Fruit fly (Drosophila melanogaster) whole organism, embryonic: ENCODE data around the gene RhoBTB.

Experiments used
- Atf6 ChIP-seq: fragments of 200-800 bp; sonication (Bioruptor generic); IDR thresholded peaks from 2 replicates; pipeline ENCODE4 v1.3.6; 2022; ENCODE audit warnings: missing biosample characterization, missing genetic modification characterization
- Bteb2 ChIP-seq: fragments of 200-800 bp; sonication (Bioruptor generic); optimal IDR thresholded peaks from 2 replicates; lab custom pipeline; 2016; ENCODE audit warnings: missing biosample characterization, missing genetic modification characterization
- CG12942 ChIP-seq: fragments of 200-800 bp; sonication (Bioruptor generic); optimal IDR thresholded peaks from 3 replicates; lab custom pipeline; 2016; ENCODE audit warnings: missing biosample characterization, missing genetic modification characterization
- CG13123 ChIP-seq: fragments of 200-800 bp; sonication (Bioruptor generic); optimal IDR thresholded peaks from 2 replicates; lab custom pipeline; 2016; ENCODE audit warnings: missing biosample characterization, missing genetic modification characterization
- CG14014 ChIP-seq: fragments of 200-800 bp; sonication (Bioruptor generic); IDR thresholded peaks from 2 replicates; pipeline ENCODE4 v1.3.6; 2022; ENCODE audit warnings: missing biosample characterization, missing genetic modification characterization
- CG15479 ChIP-seq: fragments of 200-800 bp; sonication (Bioruptor generic); optimal IDR thresholded peaks from 3 replicates; lab custom pipeline; 2019; ENCODE audit warnings: missing biosample characterization, mild to moderate bottlenecking, missing genetic modification characterization, moderate library complexity
- CG1647 ChIP-seq: fragments of 200-800 bp; sonication (Bioruptor generic); optimal IDR thresholded peaks from 3 replicates; lab custom pipeline; 2016; ENCODE audit warnings: missing biosample characterization, missing genetic modification characterization
- CG16815 ChIP-seq: fragments of 200-800 bp; sonication (Bioruptor generic); optimal IDR thresholded peaks from 3 replicates; lab custom pipeline; 2017; ENCODE audit warnings: missing biosample characterization, mild to moderate bottlenecking, missing genetic modification characterization
- CG2202 ChIP-seq: fragments of 200-800 bp; sonication (Bioruptor generic); optimal IDR thresholded peaks from 2 replicates; lab custom pipeline; 2018; ENCODE audit warnings: missing biosample characterization, mild to moderate bottlenecking, missing genetic modification characterization
- CG2712 ChIP-seq: fragments of 200-800 bp; optimal IDR thresholded peaks from 3 replicates; lab custom pipeline; 2019; ENCODE audit warnings: missing biosample characterization, mild to moderate bottlenecking, missing genetic modification characterization, moderate library complexity
- CG30020 ChIP-seq: fragments of 200-800 bp; optimal IDR thresholded peaks from 2 replicates; lab custom pipeline; 2019; ENCODE audit warnings: missing biosample characterization, mild to moderate bottlenecking, missing genetic modification characterization, moderate library complexity
- CG31224 ChIP-seq: fragments of 200-800 bp; sonication (Bioruptor generic); IDR thresholded peaks from 2 replicates; pipeline ENCODE4 v1.3.6; 2022; ENCODE audit warnings: missing biosample characterization, missing genetic modification characterization
- CG3163 ChIP-seq: fragments of 200-800 bp; sonication (Bioruptor generic); optimal IDR thresholded peaks from 3 replicates; lab custom pipeline; 2016; ENCODE audit warnings: missing biosample characterization, missing genetic modification characterization
- CG33213 ChIP-seq: fragments of 200-800 bp; sonication (Bioruptor generic); optimal IDR thresholded peaks from 3 replicates; lab custom pipeline; 2016; ENCODE audit warnings: missing biosample characterization, missing genetic modification characterization
- CG3407 ChIP-seq: fragments of 200-800 bp; sonication (Bioruptor generic); optimal IDR thresholded peaks from 2 replicates; lab custom pipeline; 2018; ENCODE audit warnings: missing biosample characterization, mild to moderate bottlenecking, missing genetic modification characterization
- CG4617 ChIP-seq: fragments of 200-800 bp; sonication (Bioruptor generic); optimal IDR thresholded peaks from 3 replicates; lab custom pipeline; 2016; ENCODE audit warnings: missing biosample characterization, missing genetic modification characterization, borderline replicate concordance
- CG4730 ChIP-seq: fragments of 200-800 bp; sonication (Bioruptor generic); IDR thresholded peaks from 2 replicates; pipeline ENCODE4 v1.3.6; 2022; ENCODE audit warnings: missing biosample characterization, missing genetic modification characterization
- CG5245 ChIP-seq: fragments of 200-800 bp; sonication (Bioruptor generic); optimal IDR thresholded peaks from 3 replicates; lab custom pipeline; 2016; ENCODE audit warnings: missing biosample characterization, missing genetic modification characterization
- CG8089 ChIP-seq: fragments of 200-800 bp; sonication (Bioruptor generic); optimal IDR thresholded peaks from 3 replicates; lab custom pipeline; 2016; ENCODE audit warnings: missing biosample characterization, missing genetic modification characterization
- CG8290 ChIP-seq, 3 experiments: fragments of 200-800 bp; sonication (Bioruptor generic); optimal IDR thresholded peaks; 2 replicates each; lab custom pipeline; 2016 to 2019; ENCODE audit warnings: missing biosample characterization in 3 of 3, missing genetic modification characterization in 3 of 3, mild to moderate bottlenecking in 2 of 3, moderate library complexity in 1 of 3
- CG8765 ChIP-seq: fragments of 200-800 bp; sonication (Bioruptor generic); IDR thresholded peaks from 2 replicates; pipeline ENCODE4 v1.3.6; 2022; ENCODE audit warnings: missing biosample characterization, missing genetic modification characterization
- CG9797 ChIP-seq: fragments of 200-800 bp; sonication (Bioruptor generic); optimal IDR thresholded peaks from 3 replicates; lab custom pipeline; 2018; ENCODE audit warnings: missing biosample characterization, mild to moderate bottlenecking, missing genetic modification characterization
- E2f1 ChIP-seq: fragments of 200-800 bp; sonication (Bioruptor generic); IDR thresholded peaks from 2 replicates; pipeline ENCODE4 v1.3.6; 2022; ENCODE audit warnings: missing biosample characterization, missing genetic modification characterization
- Fer3 ChIP-seq: fragments of 200-800 bp; sonication (Bioruptor generic); optimal IDR thresholded peaks from 2 replicates; lab custom pipeline; 2018; ENCODE audit warnings: missing biosample characterization, mild to moderate bottlenecking, missing genetic modification characterization, moderate library complexity
- Gsc ChIP-seq: fragments of 200-800 bp; sonication (Bioruptor generic); IDR thresholded peaks from 2 replicates; pipeline ENCODE4 v1.3.6; 2022; ENCODE audit warnings: missing biosample characterization, missing genetic modification characterization
- Hmr ChIP-seq: fragments of 200-800 bp; sonication (Bioruptor generic); optimal IDR thresholded peaks from 3 replicates; lab custom pipeline; 2017; ENCODE audit warnings: mild to moderate bottlenecking, missing biosample characterization, missing genetic modification reagents, missing genetic modification characterization
- Jarid2 ChIP-seq: fragments of 200-800 bp; sonication (Bioruptor generic); optimal IDR thresholded peaks from 3 replicates; lab custom pipeline; 2017; ENCODE audit warnings: mild to moderate bottlenecking, missing biosample characterization, missing genetic modification reagents, missing genetic modification characterization
- Scr ChIP-seq: fragments of 200-800 bp; sonication (Bioruptor generic); IDR thresholded peaks from 2 replicates; pipeline ENCODE4 v1.3.6; 2022; ENCODE audit warnings: missing biosample characterization, missing genetic modification characterization; ENCODE audit not compliant: partially characterized antibody
- ab ChIP-seq: fragments of 200-800 bp; sonication (Bioruptor generic); optimal IDR thresholded peaks from 2 replicates; lab custom pipeline; 2016; ENCODE audit warnings: missing biosample characterization, missing genetic modification characterization
- ase ChIP-seq: fragments of 200-800 bp; sonication (Bioruptor generic); IDR thresholded peaks from 3 replicates; pipeline ENCODE4 v1.3.6; 2022; ENCODE audit warnings: missing biosample characterization, missing genetic modification characterization
- bbx ChIP-seq: fragments of 200-800 bp; sonication (Bioruptor generic); IDR thresholded peaks from 2 replicates; pipeline ENCODE4 v1.3.6; 2022; ENCODE audit warnings: missing biosample characterization, missing genetic modification characterization; ENCODE audit not compliant: partially characterized antibody
- btn ChIP-seq: fragments of 200-800 bp; sonication (Bioruptor generic); optimal IDR thresholded peaks from 2 replicates; lab custom pipeline; 2016; ENCODE audit warnings: missing biosample characterization, missing genetic modification characterization
- croc ChIP-seq: fragments of 200-800 bp; sonication (Bioruptor generic); conservative IDR thresholded peaks from 3 replicates; pipeline ENCODE4 v1.3.6; 2022; ENCODE audit warnings: missing biosample characterization, missing genetic modification characterization
- crp ChIP-seq, 2 experiments: fragments of 200-800 bp; sonication (Bioruptor generic); optimal IDR thresholded peaks; 2 replicates in 1 of 2; 3 replicates in 1 of 2; lab custom pipeline; 2017; ENCODE audit warnings: missing biosample characterization in 2 of 2, missing genetic modification characterization in 2 of 2, mild to moderate bottlenecking in 1 of 2, moderate library complexity in 1 of 2
- danr ChIP-seq: fragments of 200-800 bp; sonication (Bioruptor generic); IDR thresholded peaks from 2 replicates; pipeline ENCODE4 v1.3.6; 2022; ENCODE audit warnings: missing biosample characterization, missing genetic modification characterization
- dmrt11E ChIP-seq: fragments of 200-800 bp; sonication (Bioruptor generic); optimal IDR thresholded peaks from 3 replicates; lab custom pipeline; 2018; ENCODE audit warnings: missing biosample characterization, mild to moderate bottlenecking, missing genetic modification characterization, moderate library complexity
- fru ChIP-seq: fragments of >200 bp; optimal IDR thresholded peaks from 2 replicates; lab custom pipeline; 2017
- gsb ChIP-seq: fragments of 200-800 bp; sonication (Bioruptor generic); IDR thresholded peaks from 2 replicates; pipeline ENCODE4 v1.3.6; 2022; ENCODE audit warnings: missing biosample characterization, missing genetic modification characterization
- gsb-n ChIP-seq: fragments of 200-800 bp; sonication (Bioruptor generic); optimal IDR thresholded peaks from 3 replicates; lab custom pipeline; 2018; ENCODE audit warnings: missing biosample characterization, mild to moderate bottlenecking, missing genetic modification characterization
- jigr1 ChIP-seq: fragments of 200-800 bp; sonication (Bioruptor generic); IDR thresholded peaks from 3 replicates; pipeline ENCODE4 v1.3.6; 2022; ENCODE audit warnings: missing biosample characterization, missing genetic modification characterization
- kah ChIP-seq: fragments of 200-800 bp; sonication (Bioruptor generic); optimal IDR thresholded peaks from 2 replicates; lab custom pipeline; 2018; ENCODE audit warnings: missing biosample characterization, mild to moderate bottlenecking, missing genetic modification characterization
- lilli ChIP-seq: fragments of 200-800 bp; sonication (Bioruptor generic); optimal IDR thresholded peaks from 3 replicates; lab custom pipeline; 2016; ENCODE audit warnings: missing biosample characterization, missing genetic modification characterization
- onecut ChIP-seq: fragments of 200-800 bp; sonication (Bioruptor generic); IDR thresholded peaks from 2 replicates; pipeline ENCODE4 v1.3.6; 2022; ENCODE audit warnings: missing biosample characterization, missing genetic modification characterization
- p53 ChIP-seq: fragments of 200-800 bp; sonication (Bioruptor generic); optimal IDR thresholded peaks from 2 replicates; lab custom pipeline; 2016; ENCODE audit warnings: missing biosample characterization, missing genetic modification characterization
- pb ChIP-seq: fragments of 200-800 bp; sonication (Bioruptor generic); optimal IDR thresholded peaks from 3 replicates; lab custom pipeline; 2016; ENCODE audit warnings: missing biosample characterization, missing genetic modification characterization
- pzg ChIP-seq: fragments of 200-800 bp; sonication (Bioruptor generic); optimal IDR thresholded peaks from 3 replicates; lab custom pipeline; 2018; ENCODE audit warnings: missing biosample characterization, mild to moderate bottlenecking, missing genetic modification characterization, moderate library complexity
- repo ChIP-seq: fragments of 200-800 bp; sonication (Bioruptor generic); optimal IDR thresholded peaks from 2 replicates; lab custom pipeline; 2016; ENCODE audit warnings: missing biosample characterization, missing genetic modification characterization
- tll ChIP-seq, 2 experiments: fragments of 200-800 bp in 1 of 2; fragments of >200 bp in 1 of 2; sonication (Bioruptor generic) in 1 of 2; optimal IDR thresholded peaks; 2 replicates each; lab custom pipeline; 2017 to 2019; ENCODE audit warnings: missing biosample characterization in 2 of 2, missing genetic modification characterization in 2 of 2, mild to moderate bottlenecking in 1 of 2, moderate library complexity in 1 of 2
- unpg ChIP-seq: fragments of 200-800 bp; sonication (Bioruptor generic); optimal IDR thresholded peaks from 3 replicates; lab custom pipeline; 2018; ENCODE audit warnings: missing biosample characterization, mild to moderate bottlenecking, missing genetic modification characterization, moderate library complexity
- vfl ChIP-seq: fragments of 200-800 bp; sonication (Bioruptor generic); optimal IDR thresholded peaks from 2 replicates; lab custom pipeline; 2016; ENCODE audit warnings: missing biosample characterization, missing genetic modification characterization
- vvl ChIP-seq: fragments of 200-800 bp; sonication (Bioruptor generic); IDR thresholded peaks from 2 replicates; pipeline ENCODE4 v1.3.6; 2022; ENCODE audit warnings: missing biosample characterization, missing genetic modification characterization
- zen2 ChIP-seq: fragments of 200-800 bp; sonication (Bioruptor generic); IDR thresholded peaks from 3 replicates; pipeline ENCODE4 v1.3.6; 2022; ENCODE audit warnings: missing biosample characterization, missing genetic modification characterization; ENCODE audit not compliant: partially characterized antibody

The RhoBTB gene

DNA sequence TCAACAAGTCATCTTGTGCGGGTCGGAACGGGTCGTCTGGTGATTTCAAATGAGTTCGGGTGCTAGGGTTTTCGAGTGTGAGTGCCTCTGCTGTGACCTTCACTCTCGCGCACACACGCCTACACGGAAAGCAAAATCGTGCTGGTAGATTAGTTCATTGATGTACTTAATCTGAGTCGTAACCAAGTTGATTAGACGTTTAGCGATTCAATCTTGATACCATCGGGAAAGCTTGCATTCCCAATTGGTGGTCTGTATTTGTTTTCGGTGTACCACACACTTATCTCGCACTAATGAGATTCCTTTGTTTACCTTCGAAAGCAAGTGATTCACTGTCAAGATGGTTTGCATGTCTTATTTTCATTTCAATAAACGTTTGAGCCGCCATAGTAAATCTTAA is 12.9 kb downstream of the RhoBTB start (continued):
- TF ChIP-seq CG8765 (GFP tag; lab: Robert Waterston, UW) = no peak
- peak; percentile 41; the same call in 1 of the 2 replicates for TF ChIP-seq CG4730 (GFP tag; lab: Robert Waterston, UW)
- TF ChIP-seq kah (GFP tag; lab: Kevin White, UChicago) = no peak
- no peak for TF ChIP-seq CG1647 (GFP tag; lab: Kevin White, UChicago)
- no peak for TF ChIP-seq CG2202 (tag; lab: Kevin White, UChicago)
- TF ChIP-seq CG5245 (GFP tag; lab: Kevin White, UChicago) = peak; percentile 1
- no peak for TF ChIP-seq ab (GFP tag; lab: Kevin White, UChicago)
- peak; percentile 47 for TF ChIP-seq pb
- TF ChIP-seq CG15479 (GFP tag; lab: Kevin White, UChicago) = peak; percentile 26
- no peak for TF ChIP-seq CG3163 (GFP tag; lab: Kevin White, UChicago)
- no peak for TF ChIP-seq crp (GFP tag; optimal IDR thresholded peaks at IDR 0.05; lab: Kevin White, UChicago)
- TF ChIP-seq jigr1 (GFP tag; lab: Robert Waterston, UW) = no peak
- TF ChIP-seq CG12942 (GFP tag; lab: Kevin White, UChicago) = no peak
- TF ChIP-seq ase (GFP tag; lab: Robert Waterston, UW) = no peak
- TF ChIP-seq Scr = no peak
- TF ChIP-seq tll (GFP tag; optimal IDR thresholded peaks at IDR 0.05; lab: Kevin White, UChicago) = no peak
- TF ChIP-seq Hmr (GFP tag; lab: Kevin White, UChicago) = peak; percentile 59
- no peak for TF ChIP-seq danr (GFP tag; lab: Robert Waterston, UW)
- no peak for TF ChIP-seq CG13123 (GFP tag; lab: Kevin White, UChicago)
- TF ChIP-seq Atf6 (GFP tag; lab: Robert Waterston, UW) = peak; percentile 70
- no peak for TF ChIP-seq CG31224 (GFP tag; lab: Robert Waterston, UW)
- TF ChIP-seq repo (GFP tag; lab: Kevin White, UChicago) = no peak
- no peak; the same call in 1 of the 2 replicates for TF ChIP-seq CG14014 (GFP tag; lab: Robert Waterston, UW)
- TF ChIP-seq croc (GFP tag; lab: Robert Waterston, UW) = no peak
- peak; percentile 1 for TF ChIP-seq Bteb2
- no peak for TF ChIP-seq gsb (GFP tag; lab: Robert Waterston, UW)
- TF ChIP-seq p53 (GFP tag; lab: Kevin White, UChicago) = no peak
- TF ChIP-seq CG4617 = no peak
- no peak for TF ChIP-seq CG33213 (GFP tag; lab: Kevin White, UChicago)
- TF ChIP-seq pzg (GFP tag; lab: Kevin White, UChicago) = no peak
- no peak for TF ChIP-seq Jarid2
- no peak for TF ChIP-seq gsb-n
- TF ChIP-seq E2f1 (GFP tag; lab: Robert Waterston, UW) = no peak; the same call in 1 of the 2 replicates
- peak; percentile 17 for TF ChIP-seq dmrt11E
- no peak for TF ChIP-seq btn (GFP tag; lab: Kevin White, UChicago)
- TF ChIP-seq Gsc (GFP tag; lab: Robert Waterston, UW) = no peak
- TF ChIP-seq CG2712 (tag; lab: Kevin White, UChicago) = peak; percentile 12
- no peak for TF ChIP-seq CG8290 (GFP tag; optimal IDR thresholded peaks at IDR 0.05; lab: Kevin White, UChicago)
- peak in 1 of 2 experiments; percentile 85 for TF ChIP-seq CG8290 (tag; optimal IDR thresholded peaks at IDR 0.05; lab: Kevin White, UChicago)
- no peak for TF ChIP-seq vfl
- peak; percentile 48 for TF ChIP-seq unpg
- TF ChIP-seq fru (lab: Kevin White, UChicago) = no peak
- TF ChIP-seq CG9797 (GFP tag; lab: Kevin White, UChicago) = no peak
- no peak for TF ChIP-seq CG30020 (tag; lab: Kevin White, UChicago)
- no peak for TF ChIP-seq CG3407 (GFP tag; lab: Kevin White, UChicago)
- peak; percentile 28 for TF ChIP-seq Fer3
- no peak for TF ChIP-seq onecut (GFP tag; lab: Robert Waterston, UW)
- TF ChIP-seq zen2 (GFP tag; lab: Robert Waterston, UW) = no peak
- TF ChIP-seq vvl (GFP tag; lab: Robert Waterston, UW) = peak; percentile 69
- TF ChIP-seq CG8089 (GFP tag; lab: Kevin White, UChicago) = no peak
- no peak for TF ChIP-seq CG16815 (GFP tag; lab: Kevin White, UChicago)
- no peak for TF ChIP-seq bbx
- peak; percentile 68 for TF ChIP-seq lilli (GFP tag; lab: Kevin White, UChicago)
